Worm (Caenorhabditis elegans): Measurements from ENCODE around the gene srw-13.

ce11 chrV:15230243-15230642, 2.1 kb upstream of the srw-13 start, which contains the start of gene srw-15:
- TF ChIP-seq nhr-237 (tag; optimal IDR thresholded peaks at IDR 0.05): no peak
- no peak for TF ChIP-seq elt-3 (tag; optimal IDR thresholded peaks at IDR 0.05)
- TF ChIP-seq pha-4 (tag; optimal IDR thresholded peaks at IDR 0.05): no peak
- TF ChIP-seq nhr-28 (tag; optimal IDR thresholded peaks at IDR 0.05): no peak
- TF ChIP-seq lin-13 (tag; optimal IDR thresholded peaks at IDR 0.05): no peak
- TF ChIP-seq mep-1 (tag; optimal IDR thresholded peaks at IDR 0.05): no peak
- no peak for TF ChIP-seq nhr-76 (tag; optimal IDR thresholded peaks at IDR 0.05)
- no peak for TF ChIP-seq ces-1 (GFP tag; optimal IDR thresholded peaks at IDR 0.05)
- TF ChIP-seq unc-62 (GFP tag; optimal IDR thresholded peaks at IDR 0.05): no peak
- TF ChIP-seq blmp-1 (tag; optimal IDR thresholded peaks at IDR 0.05): no peak
- no peak for TF ChIP-seq ceh-83 (GFP tag; optimal IDR thresholded peaks at IDR 0.05)
- no peak for TF ChIP-seq snpc-4 (tag; optimal IDR thresholded peaks at IDR 0.05)
- TF ChIP-seq unc-39 (tag; optimal IDR thresholded peaks at IDR 0.05): no peak
- TF ChIP-seq lsy-2 (tag; optimal IDR thresholded peaks at IDR 0.05): no peak

Measured in whole organism, mixed stage, embryonic.